Fruit fly (Drosophila melanogaster) whole organism, embryonic: ENCODE data around the gene CG31538.

Experiments
- Asciz ChIP-seq: fragments of 200-800 bp; sonication (Bioruptor generic); optimal IDR thresholded peaks from 2 replicates; lab custom pipeline; 2017; ENCODE audit warnings: missing biosample characterization, mild to moderate bottlenecking, missing genetic modification characterization, missing genetic modification reagents
- CG10209 ChIP-seq: fragments of 200-800 bp; sonication (Bioruptor generic); optimal IDR thresholded peaks from 3 replicates; lab custom pipeline; 2017; ENCODE audit warnings: missing biosample characterization, mild to moderate bottlenecking, missing genetic modification characterization, missing genetic modification reagents
- CG11504 ChIP-seq: fragments of 200-800 bp; sonication (Bioruptor generic); optimal IDR thresholded peaks from 3 replicates; lab custom pipeline; 2019; ENCODE audit warnings: missing biosample characterization, mild to moderate bottlenecking, missing genetic modification characterization, moderate library complexity
- CG11695 ChIP-seq: fragments of 200-800 bp; sonication (Bioruptor generic); IDR thresholded peaks from 3 replicates; pipeline ENCODE4 v1.3.6; 2022; ENCODE audit warnings: missing biosample characterization, missing genetic modification characterization
- CG12155 ChIP-seq: fragments of 200-800 bp; sonication (Bioruptor generic); optimal IDR thresholded peaks from 3 replicates; lab custom pipeline; 2016; ENCODE audit warnings: missing biosample characterization, missing genetic modification characterization
- CG12299 ChIP-seq: fragments of 200-800 bp; sonication (Bioruptor generic); optimal IDR thresholded peaks from 2 replicates; lab custom pipeline; 2018; ENCODE audit warnings: missing biosample characterization, mild to moderate bottlenecking, missing genetic modification characterization
- CG15269 ChIP-seq: fragments of 200-800 bp; sonication (Bioruptor generic); optimal IDR thresholded peaks from 2 replicates; lab custom pipeline; 2018; ENCODE audit warnings: missing biosample characterization, mild to moderate bottlenecking, missing genetic modification characterization, moderate library complexity
- CG15479 ChIP-seq: fragments of 200-800 bp; sonication (Bioruptor generic); optimal IDR thresholded peaks from 3 replicates; lab custom pipeline; 2019; ENCODE audit warnings: missing biosample characterization, mild to moderate bottlenecking, missing genetic modification characterization, moderate library complexity
- CG2116 ChIP-seq: fragments of 200-800 bp; sonication (Bioruptor generic); optimal IDR thresholded peaks from 3 replicates; lab custom pipeline; 2018; ENCODE audit warnings: missing biosample characterization, mild to moderate bottlenecking, missing genetic modification characterization
- CG2712 ChIP-seq: fragments of 200-800 bp; optimal IDR thresholded peaks from 3 replicates; lab custom pipeline; 2019; ENCODE audit warnings: missing biosample characterization, mild to moderate bottlenecking, missing genetic modification characterization, moderate library complexity
- CG2875 ChIP-seq: fragments of 200-800 bp; sonication (Bioruptor generic); optimal IDR thresholded peaks from 2 replicates; lab custom pipeline; 2017; ENCODE audit warnings: missing biosample characterization, mild to moderate bottlenecking, missing genetic modification characterization, missing genetic modification reagents
- CG33557 ChIP-seq: fragments of 200-800 bp; sonication (Bioruptor generic); optimal IDR thresholded peaks from 2 replicates; lab custom pipeline; 2019; ENCODE audit warnings: missing biosample characterization, mild to moderate bottlenecking, missing genetic modification characterization, moderate library complexity
- CG4424 ChIP-seq: fragments of 200-800 bp; sonication (Bioruptor generic); optimal IDR thresholded peaks from 3 replicates; lab custom pipeline; 2016; ENCODE audit warnings: missing biosample characterization, missing genetic modification characterization
- CG4707 ChIP-seq: fragments of 200-800 bp; sonication (Bioruptor generic); optimal IDR thresholded peaks from 2 replicates; lab custom pipeline; 2018; ENCODE audit warnings: missing biosample characterization, mild to moderate bottlenecking, missing genetic modification characterization, moderate library complexity
- CG4854 ChIP-seq: fragments of 200-800 bp; sonication (Bioruptor generic); optimal IDR thresholded peaks from 2 replicates; lab custom pipeline; 2016; ENCODE audit warnings: missing biosample characterization, missing genetic modification characterization, inconsistent platforms
- CG6254 ChIP-seq: fragments of 200-800 bp; sonication (Bioruptor generic); optimal IDR thresholded peaks from 3 replicates; lab custom pipeline; 2017; ENCODE audit warnings: mild to moderate bottlenecking, missing biosample characterization, missing genetic modification reagents, missing genetic modification characterization
- CG7271 ChIP-seq: fragments of 200-800 bp; sonication (Bioruptor generic); optimal IDR thresholded peaks from 2 replicates; lab custom pipeline; 2018; ENCODE audit warnings: missing biosample characterization, mild to moderate bottlenecking, missing genetic modification characterization, moderate library complexity
- CG7839 ChIP-seq: fragments of 200-800 bp; sonication (Bioruptor generic); optimal IDR thresholded peaks from 3 replicates; lab custom pipeline; 2018; ENCODE audit warnings: missing biosample characterization, mild to moderate bottlenecking, missing genetic modification characterization, moderate library complexity
- CG7987 ChIP-seq: fragments of 200-800 bp; sonication (Bioruptor generic); optimal IDR thresholded peaks from 2 replicates; lab custom pipeline; 2018; ENCODE audit warnings: missing biosample characterization, mild to moderate bottlenecking, missing genetic modification characterization, moderate library complexity
- CG8359 ChIP-seq: fragments of 200-800 bp; sonication (Bioruptor generic); optimal IDR thresholded peaks from 2 replicates; lab custom pipeline; 2017; ENCODE audit warnings: missing biosample characterization, mild to moderate bottlenecking, missing genetic modification characterization, borderline replicate concordance
- CG8924 ChIP-seq: fragments of 200-800 bp; optimal IDR thresholded peaks from 3 replicates; lab custom pipeline; 2019; ENCODE audit warnings: missing biosample characterization, mild to moderate bottlenecking, missing genetic modification characterization, moderate library complexity
- Dref ChIP-seq: fragments of 200-800 bp; sonication (Bioruptor generic); IDR thresholded peaks from 2 replicates; pipeline ENCODE4 v1.3.6; 2022; ENCODE audit warnings: missing biosample characterization, missing genetic modification characterization
- Eip74EF ChIP-seq, 2 experiments: fragments of 200-800 bp in 1 of 2; fragments of >200 bp in 1 of 2; sonication (Bioruptor generic) in 1 of 2; optimal IDR thresholded peaks; 2 replicates each; lab custom pipeline; 2017 to 2019; ENCODE audit warnings: missing biosample characterization in 2 of 2, missing genetic modification characterization in 2 of 2, mild to moderate bottlenecking in 1 of 2, moderate library complexity in 1 of 2
- Fer3 ChIP-seq: fragments of 200-800 bp; sonication (Bioruptor generic); optimal IDR thresholded peaks from 2 replicates; lab custom pipeline; 2018; ENCODE audit warnings: missing biosample characterization, mild to moderate bottlenecking, missing genetic modification characterization, moderate library complexity
- Kr ChIP-seq: fragments of 200-800 bp; sonication (Bioruptor generic); optimal IDR thresholded peaks from 2 replicates; lab custom pipeline; 2017; ENCODE audit warnings: missing biosample characterization, mild to moderate bottlenecking, missing genetic modification characterization
- Rfx ChIP-seq: fragments of 200-800 bp; sonication (Bioruptor generic); IDR thresholded peaks from 2 replicates; pipeline ENCODE4 v1.3.6; 2022; ENCODE audit warnings: missing biosample characterization, missing genetic modification characterization
- Sry-δ ChIP-seq: fragments of 200-800 bp; sonication (Bioruptor generic); optimal IDR thresholded peaks from 2 replicates; lab custom pipeline; 2016; ENCODE audit warnings: missing biosample characterization, missing genetic modification characterization
- Xrp1 ChIP-seq: fragments of 200-800 bp; sonication (Bioruptor generic); IDR thresholded peaks from 2 replicates; pipeline ENCODE4 v1.3.6; 2022; ENCODE audit warnings: missing biosample characterization, missing genetic modification characterization
- YL-1 ChIP-seq: fragments of 200-800 bp; sonication (Bioruptor generic); optimal IDR thresholded peaks from 3 replicates; lab custom pipeline; 2017; ENCODE audit warnings: missing biosample characterization, mild to moderate bottlenecking, missing genetic modification characterization
- bab2 ChIP-seq: fragments of 200-800 bp; sonication (Bioruptor generic); optimal IDR thresholded peaks from 2 replicates; lab custom pipeline; 2016; ENCODE audit warnings: missing biosample characterization, missing genetic modification characterization
- cas ChIP-seq: fragments of 200-800 bp; sonication (Bioruptor generic); IDR thresholded peaks from 2 replicates; pipeline ENCODE4 v1.3.6; 2022; ENCODE audit warnings: missing biosample characterization, missing genetic modification characterization
- fd102C ChIP-seq: fragments of 200-800 bp; sonication (Bioruptor generic); optimal IDR thresholded peaks from 2 replicates; lab custom pipeline; 2018; ENCODE audit warnings: missing biosample characterization, mild to moderate bottlenecking, missing genetic modification characterization, moderate library complexity
- lov ChIP-seq, 2 experiments: fragments of 200-800 bp in 1 of 2; fragments of >200 bp in 1 of 2; sonication (Bioruptor generic) in 1 of 2; IDR thresholded peaks in 1 of 2; optimal IDR thresholded peaks in 1 of 2; 2 replicates in 1 of 2; 3 replicates in 1 of 2; pipeline versions ENCODE4 v1.3.6 to Lab custom; 2017 to 2022; ENCODE audit warnings: missing biosample characterization in 1 of 2, missing genetic modification characterization in 1 of 2
- odd ChIP-seq: fragments of 200-800 bp; sonication (Bioruptor generic); optimal IDR thresholded peaks from 2 replicates; lab custom pipeline; 2017; ENCODE audit warnings: missing biosample characterization, mild to moderate bottlenecking, missing genetic modification characterization
- onecut ChIP-seq: fragments of 200-800 bp; sonication (Bioruptor generic); IDR thresholded peaks from 2 replicates; pipeline ENCODE4 v1.3.6; 2022; ENCODE audit warnings: missing biosample characterization, missing genetic modification characterization
- otp ChIP-seq: fragments of 200-800 bp; sonication (Bioruptor generic); IDR thresholded peaks from 3 replicates; pipeline ENCODE4, ENCODE4 v1.3.6; 2022; ENCODE audit warnings: missing biosample characterization, missing genetic modification characterization
- sc ChIP-seq, 3 experiments: fragments of >200 bp in 2 of 3; fragments of 200-800 bp in 1 of 3; sonication (Bioruptor generic) in 1 of 3; optimal IDR thresholded peaks; 2 replicates in 2 of 3; 3 replicates in 1 of 3; lab custom pipeline; 2017; ENCODE audit warnings: mild to moderate bottlenecking in 1 of 3, missing biosample characterization in 1 of 3, missing genetic modification characterization in 1 of 3, missing genetic modification reagents in 1 of 3
- scrt ChIP-seq: fragments of 200-800 bp; sonication (Bioruptor generic); optimal IDR thresholded peaks from 2 replicates; lab custom pipeline; 2018; ENCODE audit warnings: missing biosample characterization, mild to moderate bottlenecking, missing genetic modification characterization, moderate library complexity
- sd ChIP-seq: fragments of 200-800 bp; sonication (Bioruptor generic); optimal IDR thresholded peaks from 3 replicates; lab custom pipeline; 2018; ENCODE audit warnings: missing biosample characterization, mild to moderate bottlenecking, missing genetic modification characterization, moderate library complexity
- tin ChIP-seq: fragments of 200-800 bp; sonication (Bioruptor generic); optimal IDR thresholded peaks from 3 replicates; lab custom pipeline; 2016; ENCODE audit warnings: missing biosample characterization, missing genetic modification characterization
- tio ChIP-seq: fragments of 200-800 bp; sonication (Bioruptor generic); optimal IDR thresholded peaks from 2 replicates; lab custom pipeline; 2017; ENCODE audit warnings: missing biosample characterization, missing genetic modification characterization, inconsistent platforms
- trh ChIP-seq: fragments of 200-800 bp; sonication (Bioruptor generic); optimal IDR thresholded peaks from 2 replicates; lab custom pipeline; 2016; ENCODE audit warnings: missing biosample characterization, missing genetic modification characterization
- unpg ChIP-seq: fragments of 200-800 bp; sonication (Bioruptor generic); optimal IDR thresholded peaks from 3 replicates; lab custom pipeline; 2018; ENCODE audit warnings: missing biosample characterization, mild to moderate bottlenecking, missing genetic modification characterization, moderate library complexity
- zf30C ChIP-seq: fragments of 200-800 bp; sonication (Bioruptor generic); optimal IDR thresholded peaks from 3 replicates; lab custom pipeline; 2018; ENCODE audit warnings: missing biosample characterization, mild to moderate bottlenecking, missing genetic modification characterization

The CG31538 gene

DNA sequence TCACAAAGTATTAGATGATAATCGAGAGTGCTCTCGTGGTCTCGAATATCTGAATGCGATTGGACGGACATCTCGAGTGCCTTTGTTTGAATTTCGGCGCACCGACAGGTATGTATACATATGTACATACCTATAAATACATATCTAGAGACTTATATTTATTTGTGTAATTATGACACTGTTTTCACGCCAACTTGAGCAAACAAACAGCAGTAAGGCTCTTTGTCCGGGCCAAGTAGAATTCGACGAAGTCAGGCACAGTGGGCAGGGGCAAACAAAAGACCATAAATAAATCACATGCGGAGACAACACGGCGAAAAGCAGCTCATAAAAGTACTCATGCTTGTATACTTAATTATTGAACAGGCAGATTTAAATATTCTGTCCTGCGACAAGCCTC lies 43.0 kb upstream of the CG31538 start (continued):
- peak; percentile 28; the same call in 1 of the 2 replicates for TF ChIP-seq onecut (GFP tag; lab: Robert Waterston, UW)
- peak; percentile 49 for TF ChIP-seq odd (GFP tag; lab: Kevin White, UChicago)
- peak; percentile 26; the same call in 1 of the 2 replicates for TF ChIP-seq Xrp1 (GFP tag; lab: Robert Waterston, UW)
- TF ChIP-seq Rfx (GFP tag; lab: Robert Waterston, UW) = 0 out of 2 replicates have a peak, but pooled peaks have one; percentile 7
- peak; percentile 9 for TF ChIP-seq CG15269 (tag; lab: Kevin White, UChicago)
- peak; percentile 1 for TF ChIP-seq CG2875
- peak; percentile 24 for TF ChIP-seq CG4707 (GFP tag; lab: Kevin White, UChicago)
- peak; percentile 7 for TF ChIP-seq CG15479 (GFP tag; lab: Kevin White, UChicago)
- TF ChIP-seq CG33557 (GFP tag; lab: Kevin White, UChicago) = peak; percentile 28
- peak; percentile 35 for TF ChIP-seq CG8359 (GFP tag; lab: Kevin White, UChicago)
- peak; percentile 34 for TF ChIP-seq fd102C (GFP tag; lab: Kevin White, UChicago)
- TF ChIP-seq Kr (GFP tag; lab: Kevin White, UChicago) = peak; percentile 26
- no peak for TF ChIP-seq lov (optimal IDR thresholded peaks at IDR 0.05; lab: Kevin White, UChicago)
- TF ChIP-seq lov (GFP tag; IDR thresholded peaks at IDR 0.05; lab: Robert Waterston, UW) = 0 out of 3 replicates have a peak, but pooled peaks have one; percentile 57
- TF ChIP-seq, all 482 proteins: peak for 53

DNA sequence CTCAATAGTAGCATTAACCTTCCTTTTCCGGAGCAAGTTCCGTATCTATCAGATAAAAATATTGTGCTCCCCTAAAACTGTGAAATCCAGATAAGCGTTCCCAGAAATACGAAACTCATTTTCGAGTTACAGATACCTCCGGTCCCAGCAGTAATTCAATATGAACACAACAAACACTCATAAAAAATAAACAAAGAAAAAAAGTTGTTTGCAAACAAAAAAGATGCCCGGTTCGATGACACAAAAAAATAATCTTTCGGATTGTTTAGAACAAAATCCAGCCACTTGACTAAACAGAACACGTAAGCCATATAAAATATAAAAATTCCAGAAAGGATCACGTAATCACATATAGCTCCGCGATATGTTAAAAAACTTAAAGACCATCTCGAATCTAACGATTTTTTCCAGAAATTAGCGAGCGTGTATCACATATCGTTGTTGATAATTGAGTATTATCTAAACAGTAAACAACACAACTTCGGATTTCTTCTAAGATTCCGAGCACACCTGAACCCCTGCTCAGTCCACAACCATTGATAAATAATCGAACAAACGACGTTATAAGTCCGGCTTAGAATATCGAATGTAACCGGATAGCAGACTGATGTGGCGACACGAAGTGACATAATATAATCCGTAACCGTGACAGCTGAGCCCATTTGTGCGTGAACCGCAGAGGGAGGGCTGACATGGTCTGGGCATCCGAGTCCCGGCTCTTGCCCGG lies 41.6 kb upstream of the CG31538 start:
- peak; percentile 8 for TF ChIP-seq CG12155 (GFP tag; lab: Kevin White, UChicago)
- TF ChIP-seq Fer3 (tag; lab: Kevin White, UChicago) = peak; percentile 4
- peak; percentile 51 for TF ChIP-seq Asciz (GFP tag; lab: Kevin White, UChicago)
- TF ChIP-seq CG7987 (GFP tag; lab: Kevin White, UChicago) = peak; percentile 34
- TF ChIP-seq sc (optimal IDR thresholded peaks at IDR 0.05; lab: Kevin White, UChicago) = no peak
- TF ChIP-seq sc (GFP tag; optimal IDR thresholded peaks at IDR 0.05; lab: Kevin White, UChicago) = peak; percentile 58
- TF ChIP-seq CG4854 (GFP tag; lab: Kevin White, UChicago) = peak; percentile 22
- TF ChIP-seq tio = peak; percentile 53
- peak; percentile 50 for TF ChIP-seq unpg (GFP tag; lab: Kevin White, UChicago)
- no peak for TF ChIP-seq CG11695
- TF ChIP-seq tin (GFP tag; lab: Kevin White, UChicago) = peak; percentile 6
- peak; percentile 84 for TF ChIP-seq Kr (GFP tag; lab: Kevin White, UChicago)
- no peak for TF ChIP-seq Dref (GFP tag; lab: Robert Waterston, UW)
- TF ChIP-seq trh (GFP tag; lab: Kevin White, UChicago) = no peak
- TF ChIP-seq CG7271 (tag; lab: Kevin White, UChicago) = peak; percentile 60
- TF ChIP-seq Sry-δ = peak; percentile 8
- TF ChIP-seq CG10209 (GFP tag; lab: Kevin White, UChicago) = peak; percentile 73
- peak; percentile 53 for TF ChIP-seq CG8924 (tag; lab: Kevin White, UChicago)
- TF ChIP-seq Eip74EF (GFP tag; optimal IDR thresholded peaks at IDR 0.05; lab: Kevin White, UChicago) = no peak
- TF ChIP-seq scrt (GFP tag; lab: Kevin White, UChicago) = peak; percentile 28
- peak; percentile 23 for TF ChIP-seq sd (tag; lab: Kevin White, UChicago)
- TF ChIP-seq CG2712 = peak; percentile 46
- TF ChIP-seq zf30C (GFP tag; lab: Kevin White, UChicago) = no peak
- TF ChIP-seq lov (optimal IDR thresholded peaks at IDR 0.05; lab: Kevin White, UChicago) = no peak
- TF ChIP-seq lov (GFP tag; IDR thresholded peaks at IDR 0.05; lab: Robert Waterston, UW) = no peak
- peak; percentile 53 for TF ChIP-seq bab2 (GFP tag; lab: Kevin White, UChicago)
- peak; percentile 28 for TF ChIP-seq CG6254 (GFP tag; lab: Kevin White, UChicago)
- TF ChIP-seq CG12299 (tag; lab: Kevin White, UChicago) = peak; percentile 40
- peak; percentile 22 for TF ChIP-seq CG4424
- TF ChIP-seq YL-1 = peak; percentile 21
- peak; percentile 19 for TF ChIP-seq CG11504 (tag; lab: Kevin White, UChicago)
- TF ChIP-seq otp (GFP tag; lab: Robert Waterston, UW) = peak; percentile 62; the same call in 1 of the 3 replicates
- peak; percentile 19 for TF ChIP-seq CG2116 (GFP tag; lab: Kevin White, UChicago)
- TF ChIP-seq cas (GFP tag; lab: Robert Waterston, UW) = no peak
- peak; percentile 7 for TF ChIP-seq CG7839
